Worm (Caenorhabditis elegans): Measurements from ENCODE around the gene T05C3.2.

ce11 chrV:5504295-5504694 lies 10.7 kb downstream of the T05C3.2 start:
- TF ChIP-seq ama-1 (optimal IDR thresholded peaks at IDR 0.05) = no peak
- TF ChIP-seq zip-5 (tag; optimal IDR thresholded peaks at IDR 0.05) = no peak
- no peak for TF ChIP-seq pqm-1 (tag; optimal IDR thresholded peaks at IDR 0.05)
- TF ChIP-seq sdc-2 (tag; optimal IDR thresholded peaks at IDR 0.05) = no peak
- TF ChIP-seq hlh-30 (tag; optimal IDR thresholded peaks at IDR 0.05; ENCODE audit: insufficient read depth) = no peak
- no peak for TF ChIP-seq hlh-8 (tag; optimal IDR thresholded peaks at IDR 0.05)
- no peak for TF ChIP-seq nfya-1 (tag; optimal IDR thresholded peaks at IDR 0.05)
